Fruit fly (Drosophila melanogaster): ENCODE results near the gene CG4822.
A peak's percentile ranks its signal among the peaks of the same experiment; 100 is the strongest.

Gene CG4822

DNA sequence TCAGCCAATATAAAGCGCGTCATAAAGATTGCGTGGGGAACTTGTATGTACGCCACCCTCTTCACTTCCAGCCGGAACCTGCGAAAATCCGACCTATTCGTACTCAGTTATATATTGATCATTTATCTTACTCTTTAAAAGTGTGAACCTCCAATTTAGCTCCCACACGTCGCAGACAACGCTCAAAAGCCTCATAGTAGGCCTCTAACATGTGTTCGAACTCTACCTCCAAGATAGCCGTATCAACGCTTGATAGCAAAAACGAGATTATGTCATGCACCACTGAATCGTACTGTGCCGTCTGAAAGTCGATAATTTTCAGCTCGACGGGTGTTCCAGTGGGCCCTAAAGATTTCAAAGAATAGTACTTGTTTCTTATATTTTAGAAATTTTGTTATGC is 18.1 kb upstream of the CG4822 start (continued):
- TF ChIP-seq CG17912 (GFP tag; optimal IDR thresholded peaks at IDR 0.05) (no peak), CG14014 (GFP tag; IDR thresholded peaks at IDR 0.05) (no peak), lola (GFP tag; optimal IDR thresholded peaks at IDR 0.05) (no peak), zfh1 (GFP tag; IDR thresholded peaks at IDR 0.05) (no peak), Max (GFP tag; optimal IDR thresholded peaks at IDR 0.05) (no peak), Hey (tag; optimal IDR thresholded peaks at IDR 0.05) (peak; percentile 40), abd-A (tag; optimal IDR thresholded peaks at IDR 0.05) (no peak), CG7745 (tag; optimal IDR thresholded peaks at IDR 0.05) (no peak), p53 (GFP tag; optimal IDR thresholded peaks at IDR 0.05) (no peak), CG10462 (GFP tag; optimal IDR thresholded peaks at IDR 0.05) (no peak), kni (GFP tag; optimal IDR thresholded peaks at IDR 0.05) (no peak), Lpt (GFP tag; optimal IDR thresholded peaks at IDR 0.05) (no peak), prd (optimal IDR thresholded peaks at IDR 0.05) (no peak), prd (GFP tag; IDR thresholded peaks at IDR 0.05) (no peak), Fer3 (tag; optimal IDR thresholded peaks at IDR 0.05) (no peak), CG18262 (tag; optimal IDR thresholded peaks at IDR 0.05) (no peak), mld (GFP tag; IDR thresholded peaks at IDR 0.05; ENCODE audit: partially characterized antibody) (no peak), pum (GFP tag; optimal IDR thresholded peaks at IDR 0.05) (no peak), inv (GFP tag; IDR thresholded peaks at IDR 0.05; ENCODE audit: partially characterized antibody) (no peak), Ravus (GFP tag; IDR thresholded peaks at IDR 0.05) (no peak), CG31224 (GFP tag; IDR thresholded peaks at IDR 0.05) (no peak), bigmax (GFP tag; optimal IDR thresholded peaks at IDR 0.05) (no peak), CG4282 (GFP tag; optimal IDR thresholded peaks at IDR 0.05) (no peak), NFAT (GFP tag; IDR thresholded peaks at IDR 0.05) (no peak), crp (GFP tag; optimal IDR thresholded peaks at IDR 0.05) (no peak), CG1832 (GFP tag; optimal IDR thresholded peaks at IDR 0.05) (no peak), CG1233 (GFP tag; optimal IDR thresholded peaks at IDR 0.05) (no peak), slbo (GFP tag; IDR thresholded peaks at IDR 0.05) (no peak), lab (GFP tag; optimal IDR thresholded peaks at IDR 0.05) (peak; percentile 46), bsh (GFP tag; optimal IDR thresholded peaks at IDR 0.05) (no peak), CG3065 (GFP tag; optimal IDR thresholded peaks at IDR 0.05) (no peak), CG1647 (GFP tag; optimal IDR thresholded peaks at IDR 0.05) (no peak), CG15269 (tag; optimal IDR thresholded peaks at IDR 0.05) (no peak), Gsc (GFP tag; IDR thresholded peaks at IDR 0.05) (no peak), sens (GFP tag) (peak; percentile 22), exex (tag; optimal IDR thresholded peaks at IDR 0.05) (peak; percentile 72), cwo (GFP tag; optimal IDR thresholded peaks at IDR 0.05) (peak; percentile 68), Taf1 (GFP tag; IDR thresholded peaks at IDR 0.05) (no peak), CG12219 (GFP tag; optimal IDR thresholded peaks at IDR 0.05) (no peak), Camta (GFP tag; optimal IDR thresholded peaks at IDR 0.05) (no peak), dmrt99B (tag; optimal IDR thresholded peaks at IDR 0.05) (no peak), bowl (GFP tag; IDR thresholded peaks at IDR 0.05) (no peak), CG8765 (GFP tag; IDR thresholded peaks at IDR 0.05) (no peak), Stat92E (GFP tag; optimal IDR thresholded peaks at IDR 0.05) (no peak), crol (GFP tag; IDR thresholded peaks at IDR 0.05) (no peak), CG9876 (GFP tag; optimal IDR thresholded peaks at IDR 0.05) (no peak), MBD-R2 (GFP tag; IDR thresholded peaks at IDR 0.05) (no peak), Atf-2 (GFP tag; optimal IDR thresholded peaks at IDR 0.05) (no peak), Dref (GFP tag; IDR thresholded peaks at IDR 0.05) (no peak), CG13296 (GFP tag; optimal IDR thresholded peaks at IDR 0.05) (peak; percentile 40), jing (GFP tag; optimal IDR thresholded peaks at IDR 0.05) (no peak), CG15011 (GFP tag; optimal IDR thresholded peaks at IDR 0.05) (no peak)

Measured in whole organism, embryonic.